Worm (Caenorhabditis elegans) whole organism, mixed stage, embryonic: ENCODE data around the gene glo-4.

Experiments used
- M03D4.4 ChIP-seq: sonication (generic microtip); optimal IDR thresholded peaks from 2 replicates; lab custom pipeline; 2017; ENCODE audit warnings: mild to moderate bottlenecking, missing genetic modification characterization, missing compliant biosample characterization
- bed-3 ChIP-seq: fragments of 200-800 bp; sonication (Bioruptor generic); optimal IDR thresholded peaks from 3 replicates; lab custom pipeline; 2018; ENCODE audit warnings: mild to moderate bottlenecking, missing genetic modification characterization, moderate library complexity, missing compliant biosample characterization
- blmp-1 ChIP-seq: fragments of 150-350 bp; optimal IDR thresholded peaks from 2 replicates; lab custom pipeline; 2014; ENCODE audit warnings: missing biosample characterization, missing genetic modification characterization
- ceh-39 ChIP-seq: fragments of 150-350 bp; optimal IDR thresholded peaks from 2 replicates; lab custom pipeline; 2014; ENCODE audit warnings: missing biosample characterization, missing genetic modification characterization
- ceh-43 ChIP-seq: fragments of 200-800 bp; sonication (Bioruptor generic); optimal IDR thresholded peaks from 2 replicates; lab custom pipeline; 2018; ENCODE audit warnings: mild to moderate bottlenecking, missing genetic modification characterization, moderate library complexity, missing compliant biosample characterization
- ceh-83 ChIP-seq: fragments of 200-800 bp; sonication (Bioruptor generic); optimal IDR thresholded peaks from 2 replicates; lab custom pipeline; 2018; ENCODE audit warnings: mild to moderate bottlenecking, missing genetic modification characterization, missing compliant biosample characterization
- ces-1 ChIP-seq: fragments of 150-350 bp; optimal IDR thresholded peaks from 2 replicates; lab custom pipeline; 2014; ENCODE audit warnings: missing biosample characterization, missing genetic modification reagents, missing genetic modification characterization
- cnd-1 ChIP-seq: fragments of 200-800 bp; sonication (Bioruptor generic); optimal IDR thresholded peaks from 2 replicates; lab custom pipeline; 2018; ENCODE audit warnings: mild to moderate bottlenecking, missing genetic modification characterization, missing compliant biosample characterization
- drap-1 ChIP-seq: fragments of 200-800 bp; sonication (Bioruptor generic); optimal IDR thresholded peaks from 3 replicates; lab custom pipeline; 2018; ENCODE audit warnings: mild to moderate bottlenecking, missing genetic modification characterization, missing compliant biosample characterization
- elt-1 ChIP-seq: sonication (generic microtip); optimal IDR thresholded peaks from 2 replicates; lab custom pipeline; 2017; ENCODE audit warnings: missing genetic modification characterization, mild to moderate bottlenecking, missing compliant biosample characterization, antibody characterized with exemption, moderate library complexity, borderline replicate concordance; ENCODE audit not compliant: insufficient read depth
- elt-3 ChIP-seq: fragments of 150-350 bp; optimal IDR thresholded peaks from 2 replicates; lab custom pipeline; 2014; ENCODE audit warnings: missing biosample characterization, missing genetic modification characterization
- flh-1 ChIP-seq: fragments of 200-800 bp; sonication (Bioruptor generic); optimal IDR thresholded peaks from 2 replicates; lab custom pipeline; 2018; ENCODE audit warnings: mild to moderate bottlenecking, missing genetic modification characterization, moderate library complexity, missing compliant biosample characterization
- ham-2 ChIP-seq: fragments of 200-800 bp; sonication (Bioruptor generic); optimal IDR thresholded peaks from 2 replicates; lab custom pipeline; 2018; ENCODE audit warnings: mild to moderate bottlenecking, missing genetic modification characterization, missing compliant biosample characterization
- lin-13 ChIP-seq: fragments of 150-350 bp; optimal IDR thresholded peaks from 2 replicates; lab custom pipeline; 2014; ENCODE audit warnings: missing biosample characterization, missing genetic modification characterization
- lin-32 ChIP-seq: fragments of 200-800 bp; sonication (Bioruptor generic); optimal IDR thresholded peaks from 2 replicates; lab custom pipeline; 2018; ENCODE audit warnings: mild to moderate bottlenecking, missing genetic modification characterization, missing compliant biosample characterization
- lsy-2 ChIP-seq: fragments of 150-350 bp; optimal IDR thresholded peaks from 2 replicates; lab custom pipeline; 2014; ENCODE audit warnings: missing biosample characterization, missing genetic modification characterization
- mab-5 ChIP-seq: fragments of 150-350 bp; optimal IDR thresholded peaks from 2 replicates; lab custom pipeline; 2014; ENCODE audit warnings: missing biosample characterization, missing genetic modification characterization
- mep-1 ChIP-seq: fragments of 150-350 bp; optimal IDR thresholded peaks from 2 replicates; lab custom pipeline; 2017; ENCODE audit warnings: missing biosample characterization, missing genetic modification reagents, missing genetic modification characterization, inconsistent platforms
- mls-2 ChIP-seq: sonication (generic microtip); optimal IDR thresholded peaks from 2 replicates; lab custom pipeline; 2016; ENCODE audit warnings: mild to moderate bottlenecking, missing genetic modification characterization, moderate library complexity, missing compliant biosample characterization
- nhr-12 ChIP-seq: fragments of 150-350 bp; optimal IDR thresholded peaks from 2 replicates; lab custom pipeline; 2014; ENCODE audit warnings: missing biosample characterization, missing genetic modification characterization
- nhr-28 ChIP-seq: fragments of 150-350 bp; optimal IDR thresholded peaks from 2 replicates; lab custom pipeline; 2014; ENCODE audit warnings: missing biosample characterization, missing genetic modification characterization
- nhr-76 ChIP-seq: sonication (generic microtip); optimal IDR thresholded peaks from 2 replicates; lab custom pipeline; 2017; ENCODE audit warnings: missing biosample characterization, missing genetic modification characterization
- pha-4 ChIP-seq: fragments of 150-350 bp; optimal IDR thresholded peaks from 2 replicates; lab custom pipeline; 2018; ENCODE audit warnings: missing biosample characterization, missing genetic modification reagents, missing genetic modification characterization
- sem-2 ChIP-seq: fragments of 200-800 bp; sonication (Bioruptor generic); optimal IDR thresholded peaks from 2 replicates; lab custom pipeline; 2018; ENCODE audit warnings: mild to moderate bottlenecking, missing genetic modification characterization, missing compliant biosample characterization
- snpc-4 ChIP-seq: fragments of 150-350 bp; optimal IDR thresholded peaks from 2 replicates; lab custom pipeline; 2014; ENCODE audit warnings: missing biosample characterization, missing genetic modification characterization
- sptf-1 ChIP-seq: sonication (generic microtip); optimal IDR thresholded peaks from 2 replicates; lab custom pipeline; 2017; ENCODE audit warnings: mild to moderate bottlenecking, missing genetic modification characterization, moderate library complexity, missing compliant biosample characterization
- tbx-8 ChIP-seq: fragments of 200-800 bp; sonication (Bioruptor generic); optimal IDR thresholded peaks from 2 replicates; lab custom pipeline; 2018; ENCODE audit warnings: mild to moderate bottlenecking, missing genetic modification characterization, moderate library complexity, missing compliant biosample characterization
- unc-62 ChIP-seq: fragments of 150-350 bp; optimal IDR thresholded peaks from 2 replicates; lab custom pipeline; 2014; ENCODE audit warnings: missing biosample characterization, missing genetic modification reagents, missing genetic modification characterization
- zip-8 ChIP-seq: fragments of 150-350 bp; optimal IDR thresholded peaks from 2 replicates; lab custom pipeline; 2014; ENCODE audit warnings: missing biosample characterization, missing genetic modification characterization

The glo-4 gene

DNA sequence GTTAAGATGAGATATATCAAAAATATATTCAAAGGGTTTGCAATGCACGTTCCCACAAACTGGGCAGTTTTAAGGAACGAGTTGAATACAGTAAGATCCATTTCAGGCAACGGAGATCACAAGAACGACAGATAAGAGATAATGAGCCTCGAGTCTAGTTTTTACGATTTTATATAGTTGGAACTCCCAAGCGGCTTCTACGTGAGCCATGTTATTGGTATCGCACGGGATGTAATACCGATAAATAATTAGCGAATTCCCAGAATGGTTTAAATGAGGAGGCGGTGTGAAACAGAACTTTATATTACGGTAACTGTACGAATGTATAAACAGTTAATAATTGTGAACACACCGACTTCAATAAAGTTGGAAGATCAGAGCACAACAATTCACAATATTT is 44.1 kb downstream of the glo-4 start, which contains the start of gene str-177:
str-177 (minus strand) TSS at position 101 of the 400 bp plus-strand sequence.
- TF ChIP-seq lin-32 (GFP tag; lab: Kevin White, UChicago) (no peak), nhr-12 (tag; lab: Kevin White, UChicago) (no peak), bed-3 (no peak), lin-13 (tag; lab: Kevin White, UChicago) (no peak), nhr-28 (tag; lab: Kevin White, UChicago) (no peak), ces-1 (GFP tag; lab: Kevin White, UChicago) (no peak), cnd-1 (tag; lab: Kevin White, UChicago) (no peak), lsy-2 (no peak), ceh-43 (GFP tag; lab: Kevin White, UChicago) (no peak), ham-2 (GFP tag; lab: Kevin White, UChicago) (no peak), nhr-76 (tag; lab: Kevin White, UChicago) (no peak), blmp-1 (no peak), drap-1 (GFP tag; lab: Kevin White, UChicago) (no peak), elt-3 (tag; lab: Kevin White, UChicago) (no peak)

DNA sequence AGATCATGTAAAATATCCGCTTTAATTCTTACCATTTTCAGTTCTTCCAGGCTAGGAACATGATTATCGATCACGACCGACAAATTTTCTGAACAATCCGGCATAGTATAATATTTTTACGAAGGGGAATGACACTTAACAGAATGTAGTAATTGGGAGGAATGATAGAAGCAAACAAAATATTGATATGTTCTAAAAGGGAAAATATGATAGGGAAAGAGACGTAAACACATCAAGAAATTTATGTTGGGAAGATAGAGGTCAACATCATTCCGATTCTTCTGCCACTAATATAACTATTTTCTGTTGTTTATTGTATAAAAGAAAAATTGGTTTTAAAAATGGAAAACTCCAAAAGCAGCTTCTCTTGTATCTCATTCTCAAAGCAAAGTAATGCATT is 45.9 kb downstream of the glo-4 start, which contains the start of gene C24B5.4:
C24B5.4 (minus strand) TSS at position 206 of the 400 bp plus-strand sequence.
- TF ChIP-seq bed-3 = no peak
- no peak for TF ChIP-seq mab-5 (tag; lab: Kevin White, UChicago)
- no peak for TF ChIP-seq lsy-2
- TF ChIP-seq unc-62 (GFP tag; lab: Kevin White, UChicago) = no peak
- TF ChIP-seq drap-1 (GFP tag; lab: Kevin White, UChicago) = no peak
- no peak for TF ChIP-seq ceh-43 (GFP tag; lab: Kevin White, UChicago)
- TF ChIP-seq flh-1 (GFP tag; lab: Kevin White, UChicago) = no peak
- TF ChIP-seq zip-8 (tag; lab: Kevin White, UChicago) = no peak
- no peak for TF ChIP-seq M03D4.4
- no peak for TF ChIP-seq nhr-12 (tag; lab: Kevin White, UChicago)
- no peak for TF ChIP-seq snpc-4 (tag; lab: Kevin White, UChicago)
- no peak for TF ChIP-seq ceh-39 (tag; lab: Kevin White, UChicago)
- no peak for TF ChIP-seq mls-2 (tag; lab: Kevin White, UChicago)

DNA sequence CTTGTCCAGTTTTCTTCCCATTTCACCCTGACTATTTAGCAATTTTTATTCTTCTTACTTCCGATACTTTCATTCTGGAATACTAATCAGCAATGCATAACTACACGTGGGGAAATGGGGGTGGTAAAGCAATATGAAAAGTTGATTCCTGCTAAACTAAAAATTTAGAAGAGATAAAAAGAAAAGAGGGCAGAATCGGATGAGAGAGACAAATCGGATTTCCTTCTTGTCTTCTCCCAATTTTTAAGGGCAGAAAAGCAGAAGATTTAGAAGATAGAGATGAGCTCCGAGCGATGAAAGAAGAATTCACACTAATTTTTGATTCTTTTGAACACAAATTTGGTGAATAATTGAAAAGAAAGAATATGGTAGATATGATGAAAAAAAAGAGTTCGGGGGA is 49.0 kb downstream of the glo-4 start:
- no peak for TF ChIP-seq sem-2 (GFP tag; lab: Kevin White, UChicago)
- TF ChIP-seq cnd-1 (tag; lab: Kevin White, UChicago) = no peak
- peak; percentile 87 for TF ChIP-seq ces-1 (GFP tag; lab: Kevin White, UChicago)
- TF ChIP-seq, all 35 proteins: peak for 1

DNA sequence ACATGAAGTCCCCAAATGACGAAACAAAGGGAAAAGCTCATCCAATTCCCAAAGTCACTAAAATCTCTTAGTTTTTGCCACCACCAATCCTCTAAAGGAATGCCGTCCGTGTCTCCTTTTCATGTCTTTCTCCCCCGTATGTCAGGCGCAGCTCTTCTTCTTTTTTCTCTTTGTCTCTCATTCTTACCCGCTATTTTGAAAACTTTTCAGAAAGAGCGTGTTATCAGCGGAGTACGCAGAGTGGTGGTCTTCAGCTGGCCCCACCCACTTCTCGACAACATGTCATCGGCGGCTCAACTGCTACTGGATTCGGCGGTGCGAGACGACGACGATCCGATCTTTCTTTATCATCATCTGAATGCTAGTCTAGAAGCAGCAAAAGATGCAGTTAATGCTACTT is 51.6 kb downstream of the glo-4 start, which contains the start of gene sphr-1:
sphr-1 (plus strand) TSS at position 205 of the 400 bp plus-strand sequence.
- TF ChIP-seq unc-62 (GFP tag; lab: Kevin White, UChicago) (no peak), lsy-2 (no peak), M03D4.4 (no peak), nhr-28 (tag; lab: Kevin White, UChicago) (no peak), elt-1 (no peak), mab-5 (tag; lab: Kevin White, UChicago) (no peak), mep-1 (tag; lab: Kevin White, UChicago) (no peak), flh-1 (GFP tag; lab: Kevin White, UChicago) (no peak), bed-3 (no peak)

DNA sequence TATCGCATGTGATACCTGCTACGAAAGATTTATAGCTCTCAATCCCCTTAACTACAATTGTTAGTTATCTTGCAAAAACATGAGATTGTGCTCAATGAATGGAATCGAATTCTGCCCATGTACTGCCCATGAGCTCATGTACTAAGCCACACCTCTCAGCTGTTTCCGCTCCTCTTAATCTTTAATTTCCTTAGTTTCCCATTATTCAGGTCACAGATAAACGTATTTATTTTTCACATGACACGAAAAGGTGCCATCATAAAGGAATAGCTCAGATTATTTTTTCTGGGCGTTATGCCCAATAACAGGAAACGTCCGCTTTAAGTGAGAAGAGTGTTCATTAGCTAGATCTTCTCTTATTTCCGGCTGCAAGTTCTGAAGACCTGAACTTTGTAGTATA is 57.0 kb downstream of the glo-4 start:
- no peak for TF ChIP-seq pha-4 (tag; lab: Kevin White, UChicago)
- no peak for TF ChIP-seq sptf-1
- no peak for TF ChIP-seq zip-8 (tag; lab: Kevin White, UChicago)
- no peak for TF ChIP-seq snpc-4 (tag; lab: Kevin White, UChicago)
- no peak for TF ChIP-seq ham-2 (GFP tag; lab: Kevin White, UChicago)
- TF ChIP-seq ceh-83 (GFP tag; lab: Kevin White, UChicago) = no peak
- no peak for TF ChIP-seq drap-1 (GFP tag; lab: Kevin White, UChicago)
- no peak for TF ChIP-seq bed-3
- no peak for TF ChIP-seq lsy-2
- TF ChIP-seq ces-1 (GFP tag; lab: Kevin White, UChicago) = no peak
- no peak for TF ChIP-seq cnd-1 (tag; lab: Kevin White, UChicago)
- TF ChIP-seq M03D4.4 = no peak
- no peak for TF ChIP-seq elt-3 (tag; lab: Kevin White, UChicago)
- TF ChIP-seq lin-32 (GFP tag; lab: Kevin White, UChicago) = no peak
- TF ChIP-seq ceh-39 (tag; lab: Kevin White, UChicago) = no peak
- no peak for TF ChIP-seq tbx-8 (GFP tag; lab: Kevin White, UChicago)
- no peak for TF ChIP-seq lin-13 (tag; lab: Kevin White, UChicago)
- TF ChIP-seq nhr-12 (tag; lab: Kevin White, UChicago) = no peak
- no peak for TF ChIP-seq blmp-1
